Fruit fly (Drosophila melanogaster): ENCODE data around the gene CG3213.

CG3213 gene

dm6 chr2L:3532973-3533525 is 13.6 kb upstream of the CG3213 start (continued):
- no peak for TF ChIP-seq sr (GFP tag; IDR thresholded peaks at IDR 0.05)
- TF ChIP-seq Jarid2 (GFP tag; optimal IDR thresholded peaks at IDR 0.05) = no peak
- peak; percentile 51 to 53 for TF ChIP-seq dpn (GFP tag; optimal IDR thresholded peaks at IDR 0.05)
- no peak for TF ChIP-seq danr (GFP tag; IDR thresholded peaks at IDR 0.05)
- peak; percentile 25 for TF ChIP-seq tx (GFP tag; optimal IDR thresholded peaks at IDR 0.05)
- TF ChIP-seq jing (GFP tag; optimal IDR thresholded peaks at IDR 0.05) = peak; percentile 5
- no peak for TF ChIP-seq CG42726 (GFP tag; IDR thresholded peaks at IDR 0.05; ENCODE audit: partially characterized antibody)
- TF ChIP-seq CG31224 (GFP tag; IDR thresholded peaks at IDR 0.05) = no peak
- TF ChIP-seq Dad (GFP tag; optimal IDR thresholded peaks at IDR 0.05) = peak; percentile 15
- peak; percentile 96 for TF ChIP-seq Ets65A (GFP tag)
- TF ChIP-seq Hr51 (GFP tag; optimal IDR thresholded peaks at IDR 0.05) = peak in 1 of 2 experiments; percentile 32
- peak; percentile 57 for TF ChIP-seq CG13775 (GFP tag; optimal IDR thresholded peaks at IDR 0.05)
- TF ChIP-seq CG5245 (GFP tag; optimal IDR thresholded peaks at IDR 0.05) = peak; percentile 58
- TF ChIP-seq zf30C (GFP tag; optimal IDR thresholded peaks at IDR 0.05) = peak; percentile 59
- peak; percentile 79 for TF ChIP-seq zfh1 (GFP tag; IDR thresholded peaks at IDR 0.05)
- peak; percentile 10 for TF ChIP-seq Lhr (GFP tag; optimal IDR thresholded peaks at IDR 0.05)
- TF ChIP-seq gce (GFP tag; IDR thresholded peaks at IDR 0.05) = 0 out of 3 replicates have a peak, but pooled peaks have one; percentile 32
- peak; percentile 32 for TF ChIP-seq CG8089 (GFP tag; optimal IDR thresholded peaks at IDR 0.05)
- TF ChIP-seq CG3163 (GFP tag; optimal IDR thresholded peaks at IDR 0.05) = peak; percentile 7
- TF ChIP-seq Antp (GFP tag; optimal IDR thresholded peaks at IDR 0.05) = peak; percentile 70
- peak; percentile 22 for TF ChIP-seq CG7556 (GFP tag; optimal IDR thresholded peaks at IDR 0.05)
- no peak for TF ChIP-seq trh (GFP tag; optimal IDR thresholded peaks at IDR 0.05)
- TF ChIP-seq pfk (GFP tag; optimal IDR thresholded peaks at IDR 0.05) = no peak
- TF ChIP-seq CG1602 (GFP tag; optimal IDR thresholded peaks at IDR 0.05) = peak; percentile 28
- TF ChIP-seq Mad (GFP tag; optimal IDR thresholded peaks at IDR 0.05) = peak; percentile 4
- TF ChIP-seq hkb (optimal IDR thresholded peaks at IDR 0.05) = no peak
- TF ChIP-seq hkb (GFP tag; IDR thresholded peaks at IDR 0.05) = 0 out of 2 replicates have a peak, but pooled peaks have one; percentile 12
- 0 out of 2 replicates have a peak, but pooled peaks have one; percentile 49 for TF ChIP-seq chm (GFP tag; IDR thresholded peaks at IDR 0.05)
- TF ChIP-seq ranshi (GFP tag; IDR thresholded peaks at IDR 0.05) = peak; percentile 33; the same call in 1 of the 2 replicates
- TF ChIP-seq CG2678 (tag; optimal IDR thresholded peaks at IDR 0.05) = peak; percentile 21
- TF ChIP-seq Dip2 (GFP tag; IDR thresholded peaks at IDR 0.05) = no peak
- TF ChIP-seq CG4730 (GFP tag; IDR thresholded peaks at IDR 0.05) = peak; percentile 37; the same call in 1 of the 2 replicates
- peak; percentile 85 for TF ChIP-seq CG9727 (GFP tag; optimal IDR thresholded peaks at IDR 0.05)
- TF ChIP-seq Mrtf (GFP tag; IDR thresholded peaks at IDR 0.05) = 0 out of 3 replicates have a peak, but pooled peaks have one; percentile 40
- TF ChIP-seq tio (GFP tag; optimal IDR thresholded peaks at IDR 0.05) = no peak
- peak; percentile 17 for TF ChIP-seq CG4707 (GFP tag; optimal IDR thresholded peaks at IDR 0.05)
- peak; percentile 62; the same call in 2 of the 3 replicates for TF ChIP-seq ci (GFP tag; IDR thresholded peaks at IDR 0.05)
- TF ChIP-seq CG13123 (GFP tag; optimal IDR thresholded peaks at IDR 0.05) = peak; percentile 10
- 0 out of 2 replicates have a peak, but pooled peaks have one; percentile 12 for TF ChIP-seq dimm (GFP tag; IDR thresholded peaks at IDR 0.05)
- TF ChIP-seq emc (GFP tag; optimal IDR thresholded peaks at IDR 0.05) = no peak
- TF ChIP-seq sens-2 (GFP tag; IDR thresholded peaks at IDR 0.05) = no peak
- TF ChIP-seq CG11696 (GFP tag; IDR thresholded peaks at IDR 0.05) = no peak
- TF ChIP-seq slp2 (GFP tag; optimal IDR thresholded peaks at IDR 0.05) = peak; percentile 44
- peak; percentile 85 for TF ChIP-seq CG30431 (GFP tag; optimal IDR thresholded peaks at IDR 0.05)
- TF ChIP-seq CG7987 (GFP tag; optimal IDR thresholded peaks at IDR 0.05) = no peak
- peak; percentile 21; the same call in 1 of the 2 replicates for TF ChIP-seq CG14667 (GFP tag; IDR thresholded peaks at IDR 0.05)
- peak; percentile 81 for TF ChIP-seq otp (GFP tag; IDR thresholded peaks at IDR 0.05)
- TF ChIP-seq Stat92E (GFP tag; optimal IDR thresholded peaks at IDR 0.05) = no peak
- TF ChIP-seq E2f1 (GFP tag; IDR thresholded peaks at IDR 0.05) = 0 out of 2 replicates have a peak, but pooled peaks have one; percentile 22
- TF ChIP-seq so (GFP tag; IDR thresholded peaks at IDR 0.05) = no peak
- TF ChIP-seq CG3847 (GFP tag; IDR thresholded peaks at IDR 0.05) = 0 out of 2 replicates have a peak, but pooled peaks have one; percentile 9

Data from whole organism, embryonic.